Fruit fly (Drosophila melanogaster): ENCODE results near the gene Sol1.

The Sol1 gene

dm6 chr3R:12439039-12439400 is 53.0 kb downstream of the Sol1 start, which contains the start of the genes CG17207 and CG46427 (continued):
- TF ChIP-seq gsb (GFP tag; IDR thresholded peaks at IDR 0.05) = no peak

dm6 chr3R:12439401-12440143 is 53.5 kb downstream of the Sol1 start, which contains the start of gene Desat1:
Desat1 (plus strand) TSS chr3R:12439600.
- TF ChIP-seq ranshi (GFP tag; IDR thresholded peaks at IDR 0.05) (no peak), Doc3 (GFP tag; IDR thresholded peaks at IDR 0.05; ENCODE audit: partially characterized antibody) (peak; percentile 90), ato (GFP tag; IDR thresholded peaks at IDR 0.05; ENCODE audit: partially characterized antibody) (peak; percentile 86), CG42726 (GFP tag; IDR thresholded peaks at IDR 0.05; ENCODE audit: partially characterized antibody) (peak; percentile 58; the same call in 1 of the 2 replicates), CG7987 (GFP tag; optimal IDR thresholded peaks at IDR 0.05) (peak; percentile 80), CG7963 (GFP tag; IDR thresholded peaks at IDR 0.05; ENCODE audit: partially characterized antibody) (peak; percentile 88), CG14860 (GFP tag; IDR thresholded peaks at IDR 0.05; ENCODE audit: partially characterized antibody) (peak; percentile 81), Atf-2 (GFP tag; optimal IDR thresholded peaks at IDR 0.05) (no peak), BtbVII (GFP tag; optimal IDR thresholded peaks at IDR 0.05) (peak; percentile 46), CG10543 (GFP tag; optimal IDR thresholded peaks at IDR 0.05) (peak; percentile 31), unc-4 (GFP tag; IDR thresholded peaks at IDR 0.05; ENCODE audit: partially characterized antibody) (peak; percentile 93), trem (tag; optimal IDR thresholded peaks at IDR 0.05) (peak; percentile 79), CG2129 (GFP tag; IDR thresholded peaks at IDR 0.05; ENCODE audit: partially characterized antibody) (peak; percentile 72), bsh (GFP tag; optimal IDR thresholded peaks at IDR 0.05) (no peak), NC2α (GFP tag; optimal IDR thresholded peaks at IDR 0.05) (no peak), grau (tag; optimal IDR thresholded peaks at IDR 0.05) (peak; percentile 16), cwo (GFP tag; optimal IDR thresholded peaks at IDR 0.05) (peak; percentile 80), phol (tag; optimal IDR thresholded peaks at IDR 0.05) (peak; percentile 9), Ets97D (GFP tag; optimal IDR thresholded peaks at IDR 0.05) (peak; percentile 51), HLH4C (GFP tag; IDR thresholded peaks at IDR 0.05; ENCODE audit: partially characterized antibody) (peak; percentile 89), Spps (tag; optimal IDR thresholded peaks at IDR 0.05) (no peak), MBD-R2 (GFP tag; IDR thresholded peaks at IDR 0.05) (peak; percentile 54), CG11504 (tag; optimal IDR thresholded peaks at IDR 0.05) (no peak), Abd-B (GFP tag; optimal IDR thresholded peaks at IDR 0.05) (peak; percentile 41), Dll (GFP tag; IDR thresholded peaks at IDR 0.05; ENCODE audit: partially characterized antibody) (peak; percentile 93), ssp (GFP tag; IDR thresholded peaks at IDR 0.05) (no peak), insv (GFP tag; optimal IDR thresholded peaks at IDR 0.05) (peak; percentile 86 to 97), tin (GFP tag; optimal IDR thresholded peaks at IDR 0.05) (no peak), stwl (tag; optimal IDR thresholded peaks at IDR 0.05) (peak; percentile 86), HLH54F (GFP tag; optimal IDR thresholded peaks at IDR 0.05) (no peak), CG8478 (optimal IDR thresholded peaks at IDR 0.05) (no peak), Dref (GFP tag; IDR thresholded peaks at IDR 0.05) (peak; percentile 84), gcm (GFP tag; optimal IDR thresholded peaks at IDR 0.05) (peak; percentile 27), NC2β (GFP tag; optimal IDR thresholded peaks at IDR 0.05) (peak; percentile 4), CG8924 (tag; optimal IDR thresholded peaks at IDR 0.05) (peak; percentile 34), zen (tag; optimal IDR thresholded peaks at IDR 0.05) (peak; percentile 79), sd (tag; optimal IDR thresholded peaks at IDR 0.05) (peak; percentile 29), CG31441 (GFP tag; IDR thresholded peaks at IDR 0.05) (no peak), MESR4 (GFP tag; optimal IDR thresholded peaks at IDR 0.05) (peak; percentile 40), gem (tag; optimal IDR thresholded peaks at IDR 0.05) (peak; percentile 11), Scr (GFP tag; IDR thresholded peaks at IDR 0.05; ENCODE audit: partially characterized antibody) (peak; percentile 91), inv (GFP tag; IDR thresholded peaks at IDR 0.05; ENCODE audit: partially characterized antibody) (peak; percentile 82), CG9876 (GFP tag; optimal IDR thresholded peaks at IDR 0.05) (no peak), CG2116 (GFP tag; optimal IDR thresholded peaks at IDR 0.05) (peak; percentile 87), row (GFP tag; IDR thresholded peaks at IDR 0.05) (peak; percentile 60)

Data from whole organism, embryonic.